Fruit fly (Drosophila melanogaster) whole organism, embryonic: ENCODE results near the gene Mccc1.
A peak's percentile ranks its signal among the peaks of the same experiment; 100 is the strongest.

Experiments used
- ATbp ChIP-seq: fragments of 200-800 bp; sonication (Bioruptor generic); optimal IDR thresholded peaks from 2 replicates; lab custom pipeline; 2017; ENCODE audit warnings: missing biosample characterization, mild to moderate bottlenecking, missing genetic modification characterization, missing genetic modification reagents
- Aef1 ChIP-seq: fragments of 200-800 bp; sonication (Bioruptor generic); IDR thresholded peaks from 3 replicates; pipeline ENCODE4 v1.3.6; 2022; ENCODE audit warnings: missing biosample characterization, missing genetic modification characterization
- CG10321 ChIP-seq: fragments of 200-800 bp; sonication (Bioruptor generic); IDR thresholded peaks from 2 replicates; pipeline ENCODE4 v1.3.6; 2022; ENCODE audit warnings: missing biosample characterization, missing genetic modification characterization
- CG10543 ChIP-seq: fragments of 200-800 bp; sonication (Bioruptor generic); optimal IDR thresholded peaks from 3 replicates; lab custom pipeline; 2017; ENCODE audit warnings: missing biosample characterization, mild to moderate bottlenecking, missing genetic modification characterization, moderate library complexity
- CG10565 ChIP-seq: fragments of 200-800 bp; sonication (Bioruptor generic); optimal IDR thresholded peaks from 3 replicates; lab custom pipeline; 2016; ENCODE audit warnings: missing biosample characterization, mild to moderate bottlenecking, missing genetic modification characterization
- CG11504 ChIP-seq: fragments of 200-800 bp; sonication (Bioruptor generic); optimal IDR thresholded peaks from 3 replicates; lab custom pipeline; 2019; ENCODE audit warnings: missing biosample characterization, mild to moderate bottlenecking, missing genetic modification characterization, moderate library complexity
- CG11696 ChIP-seq: fragments of 200-800 bp; sonication (Bioruptor generic); IDR thresholded peaks from 2 replicates; pipeline ENCODE4 v1.3.6; 2022; ENCODE audit warnings: missing biosample characterization, missing genetic modification characterization
- CG12391 ChIP-seq: fragments of 200-800 bp; sonication (Bioruptor generic); optimal IDR thresholded peaks from 3 replicates; lab custom pipeline; 2018; ENCODE audit warnings: missing biosample characterization, mild to moderate bottlenecking, missing genetic modification characterization, moderate library complexity
- CG15011 ChIP-seq: fragments of 200-800 bp; sonication (Bioruptor generic); optimal IDR thresholded peaks from 3 replicates; lab custom pipeline; 2018; ENCODE audit warnings: missing biosample characterization, mild to moderate bottlenecking, missing genetic modification characterization
- CG1529 ChIP-seq: fragments of 200-800 bp; sonication (Bioruptor generic); optimal IDR thresholded peaks from 3 replicates; lab custom pipeline; 2018; ENCODE audit warnings: missing biosample characterization, missing genetic modification characterization
- CG15479 ChIP-seq: fragments of 200-800 bp; sonication (Bioruptor generic); optimal IDR thresholded peaks from 3 replicates; lab custom pipeline; 2019; ENCODE audit warnings: missing biosample characterization, mild to moderate bottlenecking, missing genetic modification characterization, moderate library complexity
- CG1603 ChIP-seq: fragments of 200-800 bp; sonication (Bioruptor generic); optimal IDR thresholded peaks from 2 replicates; lab custom pipeline; 2019; ENCODE audit warnings: missing biosample characterization, mild to moderate bottlenecking, missing genetic modification characterization, moderate library complexity
- CG16813 ChIP-seq: fragments of 200-800 bp; sonication (Bioruptor generic); IDR thresholded peaks from 3 replicates; pipeline ENCODE4 v1.3.6; 2022; ENCODE audit warnings: missing biosample characterization, missing genetic modification characterization; ENCODE audit not compliant: partially characterized antibody
- CG17612 ChIP-seq: fragments of 200-800 bp; sonication (Bioruptor generic); IDR thresholded peaks from 2 replicates; pipeline ENCODE4 v1.3.6; 2022; ENCODE audit warnings: missing biosample characterization, missing genetic modification characterization
- CG2678 ChIP-seq: fragments of 200-800 bp; sonication (Bioruptor generic); optimal IDR thresholded peaks from 3 replicates; lab custom pipeline; 2019; ENCODE audit warnings: missing biosample characterization, mild to moderate bottlenecking, missing genetic modification characterization, moderate library complexity
- CG3281 ChIP-seq: fragments of 200-800 bp; sonication (Bioruptor generic); optimal IDR thresholded peaks from 3 replicates; lab custom pipeline; 2017; ENCODE audit warnings: missing biosample characterization, mild to moderate bottlenecking, missing genetic modification characterization
- CG3847 ChIP-seq: fragments of 200-800 bp; sonication (Bioruptor generic); IDR thresholded peaks from 2 replicates; pipeline ENCODE4 v1.3.6; 2022; ENCODE audit warnings: missing biosample characterization, missing genetic modification characterization
- CG4707 ChIP-seq: fragments of 200-800 bp; sonication (Bioruptor generic); optimal IDR thresholded peaks from 2 replicates; lab custom pipeline; 2018; ENCODE audit warnings: missing biosample characterization, mild to moderate bottlenecking, missing genetic modification characterization, moderate library complexity
- CG4730 ChIP-seq: fragments of 200-800 bp; sonication (Bioruptor generic); IDR thresholded peaks from 2 replicates; pipeline ENCODE4 v1.3.6; 2022; ENCODE audit warnings: missing biosample characterization, missing genetic modification characterization
- CG6254 ChIP-seq: fragments of 200-800 bp; sonication (Bioruptor generic); optimal IDR thresholded peaks from 3 replicates; lab custom pipeline; 2017; ENCODE audit warnings: mild to moderate bottlenecking, missing biosample characterization, missing genetic modification reagents, missing genetic modification characterization
- CG6689 ChIP-seq: fragments of 200-800 bp; sonication (Bioruptor generic); IDR thresholded peaks from 2 replicates; pipeline ENCODE4 v1.3.6; 2022; ENCODE audit warnings: missing biosample characterization, missing genetic modification characterization
- CG6813 ChIP-seq: fragments of 200-800 bp; sonication (Bioruptor generic); optimal IDR thresholded peaks from 2 replicates; lab custom pipeline; 2017; ENCODE audit warnings: missing biosample characterization, missing genetic modification characterization, mild to moderate bottlenecking, moderate library complexity, missing genetic modification reagents
- CG7556 ChIP-seq: fragments of 200-800 bp; sonication (Bioruptor generic); optimal IDR thresholded peaks from 2 replicates; lab custom pipeline; 2017; ENCODE audit warnings: missing biosample characterization, mild to moderate bottlenecking, missing genetic modification characterization
- CTCF ChIP-seq: fragments of 200-800 bp; sonication (Bioruptor generic); optimal IDR thresholded peaks from 2 replicates; lab custom pipeline; 2017; ENCODE audit warnings: missing biosample characterization, mild to moderate bottlenecking, missing genetic modification characterization, moderate library complexity
- Doc3 ChIP-seq: fragments of 200-800 bp; sonication (Bioruptor generic); IDR thresholded peaks from 3 replicates; pipeline ENCODE4 v1.3.6; 2022; ENCODE audit warnings: missing biosample characterization, missing genetic modification characterization; ENCODE audit not compliant: partially characterized antibody
- Dref ChIP-seq: fragments of 200-800 bp; sonication (Bioruptor generic); IDR thresholded peaks from 2 replicates; pipeline ENCODE4 v1.3.6; 2022; ENCODE audit warnings: missing biosample characterization, missing genetic modification characterization
- H15 ChIP-seq: fragments of 200-800 bp; sonication (Bioruptor generic); IDR thresholded peaks from 3 replicates; pipeline ENCODE4 v1.3.6; 2022; ENCODE audit warnings: missing biosample characterization, missing genetic modification characterization
- Mrtf ChIP-seq: fragments of 200-800 bp; sonication (Bioruptor generic); IDR thresholded peaks from 3 replicates; pipeline ENCODE4 v1.3.6; 2022; ENCODE audit warnings: missing biosample characterization, missing genetic modification characterization
- Nf-YC ChIP-seq: fragments of 200-800 bp; optimal IDR thresholded peaks from 3 replicates; lab custom pipeline; 2019; ENCODE audit warnings: missing biosample characterization, mild to moderate bottlenecking, missing genetic modification characterization, moderate library complexity
- Opbp ChIP-seq: fragments of 200-800 bp; sonication (Bioruptor generic); IDR thresholded peaks from 3 replicates; pipeline ENCODE4 v1.3.6; 2022; ENCODE audit warnings: missing biosample characterization, missing genetic modification characterization; ENCODE audit not compliant: partially characterized antibody
- Poxn ChIP-seq: fragments of 200-800 bp; sonication (Bioruptor generic); IDR thresholded peaks from 2 replicates; pipeline ENCODE4 v1.3.6; 2022; ENCODE audit warnings: missing biosample characterization, missing genetic modification characterization
- Stat92E ChIP-seq, 3 experiments: fragments of >200 bp in 2 of 3; fragments of 200-800 bp in 1 of 3; sonication (Bioruptor generic) in 1 of 3; optimal IDR thresholded peaks; 2 replicates each; lab custom pipeline; 2017 to 2019; ENCODE audit warnings: missing biosample characterization in 3 of 3, missing genetic modification characterization in 3 of 3, mild to moderate bottlenecking in 1 of 3, moderate library complexity in 1 of 3
- Taf1 ChIP-seq: fragments of 200-800 bp; sonication (Bioruptor generic); IDR thresholded peaks from 2 replicates; pipeline ENCODE4 v1.3.6; 2022; ENCODE audit warnings: missing biosample characterization, missing genetic modification characterization
- Xbp1 ChIP-seq: fragments of 200-800 bp; sonication (Bioruptor generic); optimal IDR thresholded peaks from 3 replicates; lab custom pipeline; 2016; ENCODE audit warnings: missing biosample characterization, mild to moderate bottlenecking, missing genetic modification characterization
- ap ChIP-seq: fragments of 200-800 bp; sonication (Bioruptor generic); IDR thresholded peaks from 2 replicates; pipeline ENCODE4 v1.3.6; 2022; ENCODE audit warnings: missing biosample characterization, missing genetic modification characterization
- dati ChIP-seq: fragments of 200-800 bp; sonication (Bioruptor generic); IDR thresholded peaks from 2 replicates; pipeline ENCODE4 v1.3.6; 2022; ENCODE audit warnings: missing biosample characterization, missing genetic modification characterization
- emc ChIP-seq: fragments of 200-800 bp; sonication (Bioruptor generic); optimal IDR thresholded peaks from 2 replicates; lab custom pipeline; 2016; ENCODE audit warnings: missing biosample characterization, missing genetic modification characterization
- ems ChIP-seq: fragments of 200-800 bp; sonication (Bioruptor generic); optimal IDR thresholded peaks from 3 replicates; lab custom pipeline; 2016; ENCODE audit warnings: missing biosample characterization, missing genetic modification characterization
- fd3F ChIP-seq: fragments of 200-800 bp; sonication (Bioruptor generic); optimal IDR thresholded peaks from 2 replicates; lab custom pipeline; 2018; ENCODE audit warnings: missing biosample characterization, mild to moderate bottlenecking, missing genetic modification characterization, moderate library complexity
- grn ChIP-seq: fragments of 200-800 bp; sonication (Bioruptor generic); optimal IDR thresholded peaks from 3 replicates; lab custom pipeline; 2017; ENCODE audit warnings: missing biosample characterization, missing genetic modification characterization
- onecut ChIP-seq: fragments of 200-800 bp; sonication (Bioruptor generic); IDR thresholded peaks from 2 replicates; pipeline ENCODE4 v1.3.6; 2022; ENCODE audit warnings: missing biosample characterization, missing genetic modification characterization
- otp ChIP-seq: fragments of 200-800 bp; sonication (Bioruptor generic); IDR thresholded peaks from 3 replicates; pipeline ENCODE4, ENCODE4 v1.3.6; 2022; ENCODE audit warnings: missing biosample characterization, missing genetic modification characterization
- pan ChIP-seq, 4 experiments: fragments of >200 bp in 3 of 4; fragments of 200-800 bp in 1 of 4; sonication (Bioruptor generic) in 1 of 4; optimal IDR thresholded peaks in 3 of 4; IDR thresholded peaks in 1 of 4; 2 replicates each; pipeline versions ENCODE4 v1.3.6 to Lab custom; 2017 to 2022; ENCODE audit warnings: missing biosample characterization in 2 of 4, missing genetic modification characterization in 2 of 4, mixed read lengths in 1 of 4
- peb ChIP-seq: fragments of 200-800 bp; sonication (Bioruptor generic); IDR thresholded peaks from 2 replicates; pipeline ENCODE4 v1.3.6; 2022; ENCODE audit warnings: missing biosample characterization, missing genetic modification characterization
- sisA ChIP-seq: fragments of 200-800 bp; sonication (Bioruptor generic); IDR thresholded peaks from 2 replicates; pipeline ENCODE4 v1.3.6; 2022; ENCODE audit warnings: missing biosample characterization, missing genetic modification characterization
- unc-4 ChIP-seq: fragments of 200-800 bp; sonication (Bioruptor generic); IDR thresholded peaks from 2 replicates; pipeline ENCODE4 v1.3.6; 2022; ENCODE audit warnings: missing biosample characterization, missing genetic modification characterization; ENCODE audit not compliant: partially characterized antibody
- usp ChIP-seq: fragments of >200 bp; optimal IDR thresholded peaks from 2 replicates; lab custom pipeline; 2017; ENCODE audit warnings: missing biosample characterization, missing genetic modification characterization
- zen2 ChIP-seq: fragments of 200-800 bp; sonication (Bioruptor generic); IDR thresholded peaks from 3 replicates; pipeline ENCODE4 v1.3.6; 2022; ENCODE audit warnings: missing biosample characterization, missing genetic modification characterization; ENCODE audit not compliant: partially characterized antibody

Gene Mccc1

DNA sequence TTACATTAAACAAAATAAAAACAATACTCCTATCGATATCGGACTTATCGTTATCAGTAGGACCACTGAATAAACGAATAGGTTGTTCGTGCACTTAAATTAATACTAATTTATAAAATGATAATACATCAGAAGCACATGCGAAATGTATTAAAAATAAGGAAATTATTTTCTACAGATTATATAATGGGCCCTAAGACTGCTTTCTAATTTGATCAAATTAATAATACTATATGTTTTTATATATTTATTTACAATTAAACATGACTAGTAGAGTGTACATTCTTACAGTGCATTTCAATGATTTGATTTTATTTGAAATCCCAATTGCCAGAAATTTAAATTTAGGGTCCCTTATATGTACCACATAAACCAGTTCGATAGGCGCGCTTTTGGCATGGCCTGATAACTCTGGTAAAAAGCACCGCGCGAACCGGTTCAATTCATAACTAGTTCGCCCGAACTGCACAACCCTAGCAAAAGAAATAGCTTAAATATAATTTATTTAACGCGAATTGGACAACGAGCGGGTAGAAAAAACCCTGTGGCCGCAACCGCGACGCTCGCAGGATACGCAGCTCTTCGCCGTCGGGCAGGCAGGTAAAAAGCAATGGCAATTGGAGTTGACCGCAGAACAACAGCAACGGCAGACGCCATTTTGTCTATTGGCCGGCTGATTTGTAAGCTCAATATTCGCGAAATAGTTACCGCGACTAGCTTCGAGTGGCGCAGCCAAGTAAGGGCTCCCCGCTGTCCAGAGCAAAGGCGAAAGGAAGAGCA lies 16.9 kb downstream of the Mccc1 start, which contains the start of the genes CG2126 and faf (continued):
- TF ChIP-seq peb (GFP tag; lab: Robert Waterston, UW): no peak
- no peak for TF ChIP-seq Opbp (GFP tag; lab: Robert Waterston, UW)
- no peak for TF ChIP-seq CG10321 (GFP tag; lab: Robert Waterston, UW)
- peak; percentile 50; the same call in 1 of the 2 replicates for TF ChIP-seq unc-4
- TF ChIP-seq CG1603 (tag; lab: Kevin White, UChicago): no peak
- peak; percentile 26 for TF ChIP-seq CG6254 (GFP tag; lab: Kevin White, UChicago)
- peak; percentile 45 for TF ChIP-seq CG1529
- peak; percentile 83 for TF ChIP-seq CG10543 (GFP tag; lab: Kevin White, UChicago)
- TF ChIP-seq Dref (GFP tag; lab: Robert Waterston, UW): peak; percentile 59
- TF ChIP-seq zen2 (GFP tag; lab: Robert Waterston, UW): no peak
- 0 out of 3 replicates have a peak, but pooled peaks have one; percentile 45 for TF ChIP-seq Doc3 (GFP tag; lab: Robert Waterston, UW)
- TF ChIP-seq CG15479 (GFP tag; lab: Kevin White, UChicago): no peak
- TF ChIP-seq CG4730 (GFP tag; lab: Robert Waterston, UW): peak; percentile 52; the same call in 1 of the 2 replicates
- peak; percentile 82 for TF ChIP-seq CG6689
- TF ChIP-seq sisA: peak; percentile 64
- TF ChIP-seq Xbp1 (GFP tag; lab: Kevin White, UChicago): peak; percentile 85
- no peak for TF ChIP-seq CG11504
- TF ChIP-seq usp: no peak
- peak; percentile 46; the same call in 1 of the 3 replicates for TF ChIP-seq CG16813
- peak; percentile 47 for TF ChIP-seq Poxn (GFP tag; lab: Robert Waterston, UW)
- no peak for TF ChIP-seq CG4707 (GFP tag; lab: Kevin White, UChicago)
- TF ChIP-seq H15 (GFP tag; lab: Robert Waterston, UW): peak; percentile 55; the same call in 1 of the 3 replicates
- TF ChIP-seq CTCF (GFP tag; lab: Kevin White, UChicago): no peak
- 0 out of 3 replicates have a peak, but pooled peaks have one; percentile 44 for TF ChIP-seq otp (GFP tag; lab: Robert Waterston, UW)
- peak; percentile 57 for TF ChIP-seq Taf1 (GFP tag; lab: Robert Waterston, UW)
- TF ChIP-seq emc: peak; percentile 26
- peak; percentile 64 for TF ChIP-seq onecut (GFP tag; lab: Robert Waterston, UW)
- TF ChIP-seq Nf-YC (tag; lab: Kevin White, UChicago): peak; percentile 76
- no peak for TF ChIP-seq dati (GFP tag; lab: Robert Waterston, UW)
- TF ChIP-seq grn (GFP tag; lab: Kevin White, UChicago): no peak
- TF ChIP-seq ems (GFP tag; lab: Kevin White, UChicago): peak; percentile 47
- TF ChIP-seq ATbp (GFP tag; lab: Kevin White, UChicago): no peak
- no peak for TF ChIP-seq Stat92E (GFP tag; optimal IDR thresholded peaks at IDR 0.05; lab: Kevin White, UChicago)
- TF ChIP-seq CG3281 (GFP tag; lab: Kevin White, UChicago): peak; percentile 77
- TF ChIP-seq Aef1 (GFP tag; lab: Robert Waterston, UW): peak; percentile 61; the same call in 2 of the 3 replicates
- TF ChIP-seq Mrtf: peak; percentile 47; the same call in 1 of the 3 replicates
- TF ChIP-seq CG17612 (GFP tag; lab: Robert Waterston, UW): no peak; the same call in 1 of the 2 replicates
- peak; percentile 59 for TF ChIP-seq CG15011 (GFP tag; lab: Kevin White, UChicago)
- TF ChIP-seq CG3847: peak; percentile 71
- peak; percentile 78 for TF ChIP-seq fd3F (GFP tag; lab: Kevin White, UChicago)
- peak; percentile 92 for TF ChIP-seq CG12391 (tag; lab: Kevin White, UChicago)
- TF ChIP-seq ap (GFP tag; lab: Robert Waterston, UW): no peak
- TF ChIP-seq CG7556 (GFP tag; lab: Kevin White, UChicago): peak; percentile 71
- TF ChIP-seq pan (optimal IDR thresholded peaks at IDR 0.05; lab: Kevin White, UChicago): no peak
- peak in 1 of 2 experiments; percentile 81 for TF ChIP-seq pan (GFP tag; optimal IDR thresholded peaks at IDR 0.05 in 1 of 2, IDR thresholded peaks at IDR 0.05 in 1 of 2)
- TF ChIP-seq CG10565: no peak
- peak; percentile 51 for TF ChIP-seq CG11696 (GFP tag; lab: Robert Waterston, UW)
- TF ChIP-seq CG6813: peak; percentile 14
- peak; percentile 88 for TF ChIP-seq CG2678 (tag; lab: Kevin White, UChicago)
